Worm (Caenorhabditis elegans) whole organism, dauer: ENCODE measurements around the gene F12A10.9.
A peak's percentile ranks its signal among the peaks of the same experiment; 100 is the strongest.
"Not testable (repeated sequence)": the region's sequence is repeated elsewhere in the genome, so short reads cannot be mapped to it uniquely, and the experiment has no call there.

Experiments used
- unc-62 ChIP-seq: sonication (generic microtip); optimal IDR thresholded peaks from 2 replicates; lab custom pipeline; 2017; ENCODE audit warnings: missing biosample characterization, missing genetic modification reagents, missing genetic modification characterization

The F12A10.9 gene

ce11 chrII:5521411-5521810 is 22.9 kb downstream of the F12A10.9 start, which contains the start of gene ZK177.12:
ZK177.12 (plus strand) TSS chrII:5521711.
- TF ChIP-seq unc-62 (GFP tag; lab: Kevin White, UChicago): no peak

ce11 chrII:5522637-5523036 is 24.1 kb downstream of the F12A10.9 start, which contains the start of gene ZK177.11:
ZK177.11 (plus strand) TSS chrII:5522937.
- TF ChIP-seq unc-62 (GFP tag; lab: Kevin White, UChicago): no peak

ce11 chrII:5525297-5525696 is 26.8 kb downstream of the F12A10.9 start, which contains the start of gene tbx-35:
tbx-35 (minus strand) TSS chrII:5525397.
- no peak for TF ChIP-seq unc-62 (GFP tag; lab: Kevin White, UChicago)

ce11 chrII:5527841-5528240 is 29.4 kb downstream of the F12A10.9 start, which contains the start of gene ZK177.1:
ZK177.1 (plus strand) TSS chrII:5528141.
- TF ChIP-seq unc-62 (GFP tag; lab: Kevin White, UChicago): no peak

- no peak for TF ChIP-seq unc-62 (GFP tag; lab: Kevin White, UChicago)
Measured at ce11 chrII:5531855-5532328, 33.4 kb downstream of the F12A10.9 start, which contains the start of gene C17C3.9. C17C3.9 (minus strand) TSS chrII:5532278.

ce11 chrII:5533642-5534041 is 35.2 kb downstream of the F12A10.9 start, which contains the start of gene hlh-26:
hlh-26 (minus strand) TSS chrII:5533742.
- no peak for TF ChIP-seq unc-62 (GFP tag; lab: Kevin White, UChicago)

- TF ChIP-seq unc-62 (GFP tag; lab: Kevin White, UChicago): not testable (repeated sequence)
Measured at ce11 chrII:5534939-5535338, 36.5 kb downstream of the F12A10.9 start, which contains the start of gene hlh-25. hlh-25 (plus strand) TSS chrII:5535239.

- TF ChIP-seq unc-62 (GFP tag; lab: Kevin White, UChicago): no peak
Measured at ce11 chrII:5537078-5537477, 38.6 kb downstream of the F12A10.9 start.

- TF ChIP-seq unc-62 (GFP tag; lab: Kevin White, UChicago): no peak
Measured at ce11 chrII:5537524-5537923, 39.0 kb downstream of the F12A10.9 start, which contains the start of gene C17C3.11. C17C3.11 (plus strand) TSS chrII:5537824.

- TF ChIP-seq unc-62 (GFP tag; lab: Kevin White, UChicago): not testable (repeated sequence)
Measured at ce11 chrII:5540113-5540512, 41.6 kb downstream of the F12A10.9 start, which contains the start of gene hlh-27. hlh-27 (minus strand) TSS chrII:5540213.

ce11 chrII:5541685-5542084 is 43.2 kb downstream of the F12A10.9 start, which contains the start of gene C17C3.24:
C17C3.24 (minus strand) TSS chrII:5541785.
- TF ChIP-seq unc-62 (GFP tag; lab: Kevin White, UChicago): no peak

- TF ChIP-seq unc-62 (GFP tag; lab: Kevin White, UChicago): peak; percentile 12
Measured at ce11 chrII:5543476-5544144, 45.1 kb downstream of the F12A10.9 start.

ce11 chrII:5544145-5544515 is 45.6 kb downstream of the F12A10.9 start:
- TF ChIP-seq unc-62 (GFP tag; lab: Kevin White, UChicago): no peak

ce11 chrII:5544764-5545163 is 46.3 kb downstream of the F12A10.9 start, which contains the start of gene ins-13:
ins-13 (minus strand) TSS chrII:5544864.
- TF ChIP-seq unc-62 (GFP tag; lab: Kevin White, UChicago): no peak

ce11 chrII:5547442-5547894 is 49.0 kb downstream of the F12A10.9 start, which contains the start of gene acdh-2:
acdh-2 (minus strand) TSS chrII:5547492.
- TF ChIP-seq unc-62 (GFP tag; lab: Kevin White, UChicago): no peak
